Worm (Caenorhabditis elegans) whole organism, early embryonic: ENCODE measurements around the gene T07H8.11.

Source experiments
- B0310.2 ChIP-seq: sonication (generic microtip); optimal IDR thresholded peaks from 2 replicates; lab custom pipeline; 2016; ENCODE audit warnings: mild to moderate bottlenecking, missing genetic modification characterization, missing compliant biosample characterization
- F13C5.2 ChIP-seq: sonication (generic microtip); optimal IDR thresholded peaks from 2 replicates; lab custom pipeline; 2017; ENCODE audit warnings: mild to moderate bottlenecking, missing genetic modification characterization, inconsistent platforms, missing compliant biosample characterization
- aly-1 ChIP-seq: sonication (generic microtip); optimal IDR thresholded peaks from 2 replicates; lab custom pipeline; 2016; ENCODE audit warnings: missing genetic modification characterization, missing compliant biosample characterization
- ama-1 ChIP-seq: fragments of 150-350 bp; optimal IDR thresholded peaks from 2 replicates; lab custom pipeline; 2014
- ceh-13 ChIP-seq: fragments of 200-800 bp; sonication (Bioruptor generic); optimal IDR thresholded peaks from 2 replicates; lab custom pipeline; 2018; ENCODE audit warnings: mild to moderate bottlenecking, missing genetic modification characterization, missing compliant biosample characterization
- ceh-36 ChIP-seq: sonication (generic microtip); optimal IDR thresholded peaks from 2 replicates; lab custom pipeline; 2016; ENCODE audit warnings: missing genetic modification characterization, inconsistent platforms, missing compliant biosample characterization
- ets-7 ChIP-seq: sonication (generic microtip); optimal IDR thresholded peaks from 2 replicates; lab custom pipeline; 2016; ENCODE audit warnings: missing genotype, missing genetic modification characterization, missing compliant biosample characterization
- flt-1 ChIP-seq: fragments of 200-800 bp; sonication (Bioruptor generic); IDR thresholded peaks from 2 replicates; pipeline ENCODE4 v1.3.6; 2022; ENCODE audit warnings: missing genetic modification characterization, missing compliant biosample characterization
- hmbx-1 ChIP-seq: sonication (generic microtip); optimal IDR thresholded peaks from 2 replicates; lab custom pipeline; 2016; ENCODE audit warnings: mild to moderate bottlenecking, missing genetic modification characterization, missing compliant biosample characterization
- hmg-4 ChIP-seq: fragments of 200-800 bp; sonication (Bioruptor generic); optimal IDR thresholded peaks from 2 replicates; lab custom pipeline; 2018; ENCODE audit warnings: mild to moderate bottlenecking, missing genetic modification characterization, missing compliant biosample characterization
- hnd-1 ChIP-seq: sonication (generic microtip); optimal IDR thresholded peaks from 2 replicates; lab custom pipeline; 2016; ENCODE audit warnings: missing genetic modification characterization, missing compliant biosample characterization
- pes-1 ChIP-seq: fragments of 200-800 bp; sonication (Bioruptor generic); IDR thresholded peaks from 2 replicates; pipeline ENCODE4 v1.3.6; 2022; ENCODE audit warnings: missing genetic modification reagents, missing genetic modification characterization, missing compliant biosample characterization
- scrt-1 ChIP-seq: fragments of 200-800 bp; sonication (Bioruptor generic); IDR thresholded peaks from 2 replicates; pipeline ENCODE4 v1.3.6; 2022; ENCODE audit warnings: missing genetic modification characterization, missing compliant biosample characterization
- sea-1 ChIP-seq: fragments of 200-800 bp; sonication (Bioruptor generic); conservative IDR thresholded peaks from 2 replicates; pipeline ENCODE4 v1.3.6; 2022; ENCODE audit warnings: missing genetic modification characterization, missing compliant biosample characterization
- tbx-11 ChIP-seq: fragments of 200-800 bp; sonication (Bioruptor generic); IDR thresholded peaks from 2 replicates; pipeline ENCODE4 v1.3.6; 2022; ENCODE audit warnings: missing genetic modification characterization, missing compliant biosample characterization
- tbx-37 ChIP-seq: fragments of 200-800 bp; sonication (Bioruptor generic); conservative IDR thresholded peaks from 2 replicates; pipeline ENCODE4 v1.3.6; 2022; ENCODE audit warnings: missing genetic modification reagents, missing genetic modification characterization, missing compliant biosample characterization
- tra-4 ChIP-seq: sonication (generic microtip); optimal IDR thresholded peaks from 2 replicates; lab custom pipeline; 2017; ENCODE audit warnings: missing genetic modification characterization, missing compliant biosample characterization

T07H8.11 gene

DNA sequence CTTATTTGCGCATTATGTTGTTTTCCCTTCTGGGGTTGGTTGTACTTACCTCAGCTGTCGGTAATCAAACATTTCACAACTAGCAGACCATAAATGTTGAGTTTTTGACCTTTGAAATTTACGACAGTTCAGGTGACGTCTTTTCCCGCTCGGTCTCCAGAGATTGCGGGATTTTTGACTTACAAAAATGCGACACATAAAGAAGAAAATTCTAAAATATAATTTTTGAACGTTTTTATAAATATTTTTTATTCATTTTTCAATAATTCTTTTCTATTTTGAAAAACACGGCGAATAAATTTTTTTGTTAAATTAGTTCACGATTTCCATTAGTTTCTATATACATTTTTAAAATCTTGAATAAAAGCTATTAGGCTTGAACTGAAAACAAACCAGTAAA, 31.6 kb upstream of the T07H8.11 start, which contains the start of gene nhr-161:
nhr-161 (minus strand) TSS at position 101 of the 400 bp plus-strand sequence.
- TF ChIP-seq tbx-37 (no peak), aly-1 (tag; lab: Kevin White, UChicago) (no peak), flt-1 (no peak), F13C5.2 (tag; lab: Kevin White, UChicago) (no peak), B0310.2 (tag; lab: Kevin White, UChicago) (no peak), ets-7 (tag; lab: Kevin White, UChicago) (no peak), tra-4 (tag; lab: Kevin White, UChicago) (no peak), ceh-36 (no peak), sea-1 (no peak), tbx-11 (GFP tag; lab: Robert Waterston, UW) (no peak)

DNA sequence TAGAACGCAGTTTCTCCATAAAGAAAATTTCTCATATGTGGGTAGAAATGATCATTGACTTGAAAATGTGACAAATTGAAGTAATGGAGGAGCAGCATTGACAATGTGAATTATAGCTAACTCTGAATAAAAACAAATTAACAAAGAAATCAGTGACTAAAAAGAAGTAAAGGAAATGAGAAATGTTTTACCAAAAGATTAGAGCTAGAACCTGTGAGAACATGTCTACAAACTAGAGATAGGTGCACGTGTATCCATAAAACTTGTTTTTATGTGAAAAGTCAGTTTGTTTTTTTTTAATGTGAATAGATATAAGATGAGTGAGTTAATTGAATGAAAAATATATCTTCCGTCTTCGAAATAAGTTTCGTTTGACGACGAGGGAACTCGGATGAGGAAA, 27.8 kb upstream of the T07H8.11 start, which contains the start of gene sre-12:
sre-12 (minus strand) TSS at position 101 of the 400 bp plus-strand sequence.
- TF ChIP-seq tra-4 (tag; lab: Kevin White, UChicago) (no peak), sea-1 (no peak)

DNA sequence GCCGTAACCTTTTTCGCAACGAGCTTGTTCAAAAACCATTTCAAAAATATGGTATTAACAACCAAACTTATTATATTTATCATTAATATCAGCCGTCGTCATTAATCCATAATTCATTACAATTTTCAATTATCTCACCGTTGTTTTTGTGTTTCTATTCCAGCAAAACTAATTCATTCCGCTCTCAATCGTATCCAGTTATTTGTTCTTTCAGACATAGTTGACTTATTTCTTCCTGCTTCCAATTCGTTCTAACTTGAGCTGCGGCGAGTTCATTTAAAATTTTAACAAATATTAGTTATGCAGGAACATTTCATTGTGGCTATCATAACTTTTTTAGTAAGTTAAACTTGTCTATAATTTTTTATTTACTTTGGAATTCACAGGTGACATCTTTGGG, 24.8 kb upstream of the T07H8.11 start, which contains the start of gene srx-16:
srx-16 (plus strand) TSS at position 301 of the 400 bp plus-strand sequence.
- TF ChIP-seq hmg-4 (no peak), ama-1 (lab: Kevin White, UChicago) (no peak), scrt-1 (no peak), sea-1 (no peak), B0310.2 (tag; lab: Kevin White, UChicago) (no peak), F13C5.2 (tag; lab: Kevin White, UChicago) (no peak), hnd-1 (tag; lab: Kevin White, UChicago) (no peak), tbx-37 (no peak), ceh-13 (no peak)

DNA sequence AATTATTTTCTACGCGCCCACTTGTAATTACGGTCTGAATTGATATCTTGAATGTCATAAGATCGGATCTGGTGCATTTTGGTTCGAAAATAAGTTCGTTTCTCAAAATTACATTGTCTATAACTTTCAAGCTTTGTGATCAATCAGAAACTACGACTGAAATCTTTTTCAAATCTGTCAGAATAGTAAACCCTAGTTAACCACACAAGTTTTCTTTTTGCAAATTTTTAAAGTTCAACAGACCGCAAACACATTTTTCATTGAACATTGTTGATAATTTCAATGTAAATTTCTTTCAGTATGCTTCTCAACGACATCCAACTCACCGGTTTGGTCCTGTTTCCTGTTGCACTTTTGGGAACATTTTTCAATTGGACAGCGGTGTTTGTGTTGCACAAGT, 20.4 kb upstream of the T07H8.11 start, which contains the start of gene srx-59:
srx-59 (plus strand) TSS at position 301 of the 400 bp plus-strand sequence.
- TF ChIP-seq ceh-13 (no peak), F13C5.2 (tag; lab: Kevin White, UChicago) (no peak), ets-7 (tag; lab: Kevin White, UChicago) (no peak), ama-1 (lab: Kevin White, UChicago) (no peak)

DNA sequence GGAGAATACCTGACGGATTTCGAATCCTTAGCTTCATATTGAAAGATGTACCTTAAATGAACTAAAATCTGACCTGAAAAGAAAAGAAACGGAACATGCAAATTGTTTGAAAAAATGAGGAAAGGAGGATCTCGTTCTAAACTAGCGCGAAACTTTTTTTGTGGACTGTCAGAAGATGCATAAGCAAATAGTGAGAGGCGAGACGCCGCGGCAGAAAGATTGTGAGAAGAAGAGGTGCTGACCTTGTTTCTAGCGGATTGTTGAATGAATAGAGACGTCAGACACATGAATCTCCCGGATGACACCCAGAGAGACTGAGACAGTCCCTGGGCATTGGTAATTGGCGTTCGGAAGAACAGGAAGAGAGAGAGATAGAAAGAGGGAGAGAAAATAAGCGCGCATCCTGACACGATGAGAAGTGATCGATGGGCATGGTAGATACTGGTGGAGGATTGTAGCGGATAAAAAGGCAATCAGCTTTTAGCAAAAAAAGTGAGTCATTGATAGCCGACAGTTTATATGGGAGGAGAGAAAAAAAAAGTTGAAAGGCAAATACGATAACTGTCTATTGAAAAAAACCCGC, 18.8 kb upstream of the T07H8.11 start, which contains the start of gene ptr-15:
ptr-15 (minus strand) TSS at position 51 of the 583 bp plus-strand sequence.
- TF ChIP-seq B0310.2 (tag; lab: Kevin White, UChicago) (no peak), hnd-1 (tag; lab: Kevin White, UChicago) (no peak), pes-1 (GFP tag; lab: Robert Waterston, UW) (no peak)

DNA sequence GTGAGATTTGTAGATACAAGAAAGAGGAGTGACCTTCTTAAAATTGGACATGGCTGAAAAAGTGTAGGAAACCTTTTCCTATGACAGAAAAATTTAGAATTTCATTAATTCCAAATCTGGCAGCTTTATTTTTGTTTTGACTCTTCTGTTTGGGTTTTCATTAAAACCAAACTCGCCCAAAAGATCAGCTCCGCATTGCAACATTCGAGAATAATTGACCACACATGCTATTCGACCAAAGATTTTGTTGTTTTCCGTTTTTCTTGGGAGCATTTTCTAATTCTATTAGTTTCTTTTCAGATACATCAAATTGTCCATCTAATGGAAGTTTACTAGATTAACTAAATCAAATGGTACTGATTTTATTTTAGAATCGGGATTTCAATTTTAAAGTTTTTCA, 5.0 kb upstream of the T07H8.11 start, which contains the start of gene mec-1:
mec-1 (plus strand) TSS at position 301 of the 400 bp plus-strand sequence.
- TF ChIP-seq ceh-13 (no peak), ama-1 (lab: Kevin White, UChicago) (no peak), pes-1 (GFP tag; lab: Robert Waterston, UW) (no peak), sea-1 (no peak), F13C5.2 (tag; lab: Kevin White, UChicago) (no peak), flt-1 (no peak), ets-7 (tag; lab: Kevin White, UChicago) (no peak), B0310.2 (tag; lab: Kevin White, UChicago) (no peak), tbx-37 (no peak), hmg-4 (no peak), tbx-11 (GFP tag; lab: Robert Waterston, UW) (no peak), ceh-36 (no peak), aly-1 (tag; lab: Kevin White, UChicago) (no peak), hnd-1 (tag; lab: Kevin White, UChicago) (no peak), scrt-1 (no peak), hmbx-1 (no peak), tra-4 (tag; lab: Kevin White, UChicago) (no peak)

DNA sequence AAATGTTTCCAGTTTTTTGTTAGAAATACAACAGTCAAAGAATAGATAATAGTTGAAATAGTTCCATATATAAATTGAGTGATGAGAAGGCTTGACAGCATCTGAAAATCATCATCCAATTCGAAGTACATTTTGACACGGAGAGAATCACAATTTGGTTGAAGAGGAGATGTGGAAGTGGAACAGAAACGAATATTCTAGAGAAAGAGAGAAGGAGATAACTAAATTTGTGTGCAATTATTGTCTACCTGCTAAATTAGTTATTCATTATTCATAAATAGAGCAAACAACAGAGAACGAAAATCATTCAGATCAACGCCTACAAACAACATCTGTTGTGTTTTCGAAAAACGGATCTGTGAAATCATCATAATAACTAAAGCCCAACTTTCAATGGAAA, 2.6 kb upstream of the T07H8.11 start, which contains the start of gene srg-31:
srg-31 (minus strand) TSS at position 101 of the 400 bp plus-strand sequence.
- TF ChIP-seq tbx-11 (GFP tag; lab: Robert Waterston, UW): no peak
- no peak for TF ChIP-seq sea-1
- no peak for TF ChIP-seq ama-1 (lab: Kevin White, UChicago)
- no peak for TF ChIP-seq F13C5.2 (tag; lab: Kevin White, UChicago)
- no peak for TF ChIP-seq flt-1
- no peak for TF ChIP-seq aly-1 (tag; lab: Kevin White, UChicago)
- no peak for TF ChIP-seq hnd-1 (tag; lab: Kevin White, UChicago)
- TF ChIP-seq B0310.2 (tag; lab: Kevin White, UChicago): no peak
- no peak for TF ChIP-seq hmg-4
- no peak for TF ChIP-seq pes-1 (GFP tag; lab: Robert Waterston, UW)
- TF ChIP-seq ceh-36: no peak
- no peak for TF ChIP-seq tra-4 (tag; lab: Kevin White, UChicago)
- no peak for TF ChIP-seq ceh-13
- no peak for TF ChIP-seq tbx-37

DNA sequence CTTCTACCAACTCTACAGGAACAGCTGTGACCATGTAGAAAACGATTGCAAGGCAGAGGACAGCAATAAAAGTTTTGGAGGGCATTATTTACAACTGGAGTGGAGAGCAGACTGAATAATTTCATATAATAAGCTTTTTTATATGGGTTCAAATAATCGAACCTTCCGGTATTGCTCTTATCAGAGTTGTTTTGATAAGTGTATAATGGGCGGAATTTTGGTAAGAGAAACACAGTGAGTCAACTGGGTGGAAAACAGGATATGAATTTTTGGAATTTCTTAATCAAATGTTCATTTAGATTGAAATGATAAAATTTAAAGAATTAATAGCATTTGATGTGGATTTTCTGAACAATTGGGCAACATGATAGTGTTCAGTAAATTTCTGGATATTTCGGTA, 1.4 kb downstream of the T07H8.11 start, which contains the start of gene Y57E12B.11:
Y57E12B.11 (minus strand) TSS at position 101 of the 400 bp plus-strand sequence.
- TF ChIP-seq ceh-13 (no peak), tbx-11 (GFP tag; lab: Robert Waterston, UW) (no peak), aly-1 (tag; lab: Kevin White, UChicago) (no peak), pes-1 (GFP tag; lab: Robert Waterston, UW) (no peak), hmg-4 (no peak), scrt-1 (no peak), B0310.2 (tag; lab: Kevin White, UChicago) (no peak), sea-1 (no peak), flt-1 (no peak), tbx-37 (no peak), tra-4 (tag; lab: Kevin White, UChicago) (no peak), hnd-1 (tag; lab: Kevin White, UChicago) (no peak), ama-1 (lab: Kevin White, UChicago) (no peak), F13C5.2 (tag; lab: Kevin White, UChicago) (no peak), ceh-36 (no peak), ets-7 (tag; lab: Kevin White, UChicago) (no peak), hmbx-1 (no peak)
